Worm (Caenorhabditis elegans) whole organism, L3 larva: ENCODE results near the gene cnc-1.

Experiments used
- R02D3.7 ChIP-seq: fragments of 150-350 bp; optimal IDR thresholded peaks from 2 replicates; lab custom pipeline; 2014; ENCODE audit warnings: missing biosample characterization, missing genetic modification characterization
- ama-1 ChIP-seq: fragments of 150-350 bp; optimal IDR thresholded peaks from 2 replicates; lab custom pipeline; 2018
- egl-27 ChIP-seq: sonication (generic microtip); optimal IDR thresholded peaks from 4 replicates; lab custom pipeline; 2017; ENCODE audit warnings: missing biosample characterization, missing genetic modification reagents, missing genetic modification characterization
- fkh-10 ChIP-seq: sonication (generic microtip); optimal IDR thresholded peaks from 2 replicates; lab custom pipeline; 2017; ENCODE audit warnings: missing biosample characterization, missing genetic modification reagents, missing genetic modification characterization
- lin-15B ChIP-seq: fragments of 150-350 bp; optimal IDR thresholded peaks from 2 replicates; lab custom pipeline; 2014; ENCODE audit warnings: missing biosample characterization, missing genetic modification characterization
- mml-1 ChIP-seq: fragments of 150-350 bp; sonication (generic microtip); optimal IDR thresholded peaks from 3 replicates; lab custom pipeline; 2014; ENCODE audit warnings: missing biosample characterization, missing genetic modification characterization
- nhr-11 ChIP-seq: fragments of 150-350 bp; optimal IDR thresholded peaks from 2 replicates; lab custom pipeline; 2014; ENCODE audit warnings: missing biosample characterization, missing genetic modification characterization
- nhr-12 ChIP-seq: fragments of 150-350 bp; optimal IDR thresholded peaks from 2 replicates; lab custom pipeline; 2014; ENCODE audit warnings: missing biosample characterization, missing genetic modification characterization
- nhr-25 ChIP-seq: sonication (generic microtip); optimal IDR thresholded peaks from 2 replicates; lab custom pipeline; 2017; ENCODE audit warnings: missing biosample characterization, missing genetic modification characterization
- nhr-28 ChIP-seq: fragments of 150-350 bp; optimal IDR thresholded peaks from 2 replicates; lab custom pipeline; 2014; ENCODE audit warnings: missing biosample characterization, missing genetic modification characterization
- sea-2 ChIP-seq: fragments of 150-350 bp; sonication (generic microtip); optimal IDR thresholded peaks from 4 replicates; lab custom pipeline; 2014; ENCODE audit warnings: missing biosample characterization, missing genetic modification reagents, missing genetic modification characterization
- unc-62 ChIP-seq: fragments of 150-350 bp; sonication (generic microtip); optimal IDR thresholded peaks from 4 replicates; lab custom pipeline; 2014; ENCODE audit warnings: missing biosample characterization, missing genetic modification reagents, missing genetic modification characterization
- ztf-4 ChIP-seq: fragments of 150-350 bp; optimal IDR thresholded peaks from 2 replicates; lab custom pipeline; 2014; ENCODE audit warnings: missing biosample characterization, missing genetic modification characterization

DNA sequence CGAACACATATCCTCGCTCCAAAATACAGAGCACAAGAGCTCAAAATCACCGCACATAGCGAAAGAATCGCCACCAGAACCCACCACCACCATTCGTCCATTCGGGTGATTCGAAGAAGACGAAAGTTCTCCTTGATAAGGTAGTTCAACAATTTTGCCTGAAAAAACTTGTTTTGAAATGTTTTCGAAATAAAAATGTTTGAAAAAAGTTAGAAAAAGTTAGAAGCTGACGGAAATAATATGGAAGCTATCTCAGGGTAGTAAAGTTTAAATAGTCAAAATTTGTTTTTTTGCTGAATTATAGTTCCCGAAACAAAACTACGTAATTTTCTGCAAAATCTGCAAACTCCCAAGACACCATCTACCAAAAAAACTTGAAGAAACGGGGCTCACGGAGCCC, 32.6 kb downstream of the cnc-1 start, which contains the start of gene snt-5:
- TF ChIP-seq nhr-12 (tag; lab: Kevin White, UChicago) (no peak), lin-15B (no peak), egl-27 (tag; lab: Kevin White, UChicago) (no peak), nhr-11 (no peak), fkh-10 (GFP tag; lab: Kevin White, UChicago) (no peak), mml-1 (no peak), nhr-28 (tag; lab: Kevin White, UChicago) (no peak), R02D3.7 (tag; lab: Kevin White, UChicago) (no peak), nhr-25 (tag; lab: Kevin White, UChicago) (no peak), sea-2 (GFP tag; lab: Kevin White, UChicago) (no peak), ztf-4 (no peak), unc-62 (no peak), ama-1 (no peak)
